Worm (Caenorhabditis elegans) whole organism, L4 larva: ENCODE data around the gene C13A2.10.

Experiments
- F10B5.3 ChIP-seq: sonication (generic microtip); optimal IDR thresholded peaks from 2 replicates; lab custom pipeline; 2016; ENCODE audit warnings: mild to moderate bottlenecking, missing genetic modification characterization, missing compliant biosample characterization
- F26F4.8 ChIP-seq: fragments of 200-800 bp; sonication (Bioruptor generic); conservative IDR thresholded peaks from 2 replicates; pipeline ENCODE4 v1.3.6; 2022; ENCODE audit warnings: missing genetic modification characterization, missing compliant biosample characterization
- F37D6.2 ChIP-seq: sonication (generic microtip); optimal IDR thresholded peaks from 2 replicates; lab custom pipeline; 2016; ENCODE audit warnings: mild to moderate bottlenecking, missing genetic modification characterization, missing compliant biosample characterization
- F49E8.2 ChIP-seq: sonication (generic microtip); optimal IDR thresholded peaks from 2 replicates; lab custom pipeline; 2016; ENCODE audit warnings: missing compliant biosample characterization, mild to moderate bottlenecking, missing genetic modification characterization, borderline replicate concordance
- Y105C5A.15 ChIP-seq: fragments of 200-800 bp; sonication (Bioruptor generic); IDR thresholded peaks from 2 replicates; pipeline ENCODE4 v1.3.6; 2022; ENCODE audit warnings: missing genetic modification characterization, missing compliant biosample characterization
- Y5F2A.4 ChIP-seq: fragments of 200-800 bp; sonication (Bioruptor generic); optimal IDR thresholded peaks from 2 replicates; lab custom pipeline; 2018; ENCODE audit warnings: mild to moderate bottlenecking, missing genetic modification characterization, missing compliant biosample characterization
- ZK337.2 ChIP-seq: fragments of 200-800 bp; sonication (Bioruptor generic); IDR thresholded peaks from 2 replicates; pipeline ENCODE4 v1.3.6; 2022; ENCODE audit warnings: missing genetic modification reagents, missing genetic modification characterization, missing compliant biosample characterization
- aly-2 ChIP-seq: sonication (generic microtip); optimal IDR thresholded peaks from 2 replicates; lab custom pipeline; 2018; ENCODE audit warnings: missing biosample characterization, missing genetic modification characterization
- attf-4 ChIP-seq: sonication (generic microtip); optimal IDR thresholded peaks from 3 replicates; lab custom pipeline; 2017; ENCODE audit warnings: missing biosample characterization, missing genetic modification characterization
- ceh-20 ChIP-seq: fragments of 200-800 bp; sonication (Bioruptor generic); IDR thresholded peaks from 2 replicates; pipeline ENCODE4 v1.3.6; 2022; ENCODE audit warnings: missing genetic modification reagents, missing genetic modification characterization, missing compliant biosample characterization
- ceh-82 ChIP-seq: sonication (generic microtip); optimal IDR thresholded peaks from 2 replicates; lab custom pipeline; 2017; ENCODE audit warnings: missing biosample characterization, missing genetic modification characterization
- daf-16 ChIP-seq, 3 experiments: sonication (generic microtip); optimal IDR thresholded peaks; 2 replicates each; lab custom pipeline; 2016 to 2017; ENCODE audit warnings: missing genetic modification characterization in 3 of 3, missing genetic modification reagents in 3 of 3, mild to moderate bottlenecking in 2 of 3, missing compliant biosample characterization in 2 of 3, missing biosample characterization in 1 of 3, moderate library complexity in 1 of 3
- daf-19 ChIP-seq: fragments of 200-800 bp; sonication (Bioruptor generic); conservative IDR thresholded peaks from 2 replicates; pipeline ENCODE4 v1.3.6; 2022; ENCODE audit warnings: missing genetic modification characterization, missing compliant biosample characterization
- dmd-8 ChIP-seq: fragments of 200-800 bp; sonication (Bioruptor generic); IDR thresholded peaks from 2 replicates; pipeline ENCODE4 v1.3.6; 2022; ENCODE audit warnings: missing genetic modification characterization, missing compliant biosample characterization
- fkh-10 ChIP-seq: fragments of 150-350 bp; optimal IDR thresholded peaks from 2 replicates; lab custom pipeline; 2014; ENCODE audit warnings: missing biosample characterization, missing genetic modification reagents, missing genetic modification characterization
- gei-8 ChIP-seq: fragments of 200-800 bp; sonication (Bioruptor generic); optimal IDR thresholded peaks from 2 replicates; lab custom pipeline; 2018; ENCODE audit warnings: mild to moderate bottlenecking, missing genetic modification characterization, missing compliant biosample characterization
- hif-1 ChIP-seq, 2 experiments: sonication (generic microtip); optimal IDR thresholded peaks; 2 replicates each; lab custom pipeline; 2016 to 2017; ENCODE audit warnings: missing compliant biosample characterization in 2 of 2, missing genetic modification characterization in 2 of 2, missing genetic modification reagents in 2 of 2, missing genotype in 2 of 2, mild to moderate bottlenecking in 1 of 2
- hlh-11 ChIP-seq: fragments of 200-800 bp; sonication (Bioruptor generic); optimal IDR thresholded peaks from 2 replicates; lab custom pipeline; 2018; ENCODE audit warnings: mild to moderate bottlenecking, missing genetic modification characterization, missing compliant biosample characterization
- hlh-30 ChIP-seq: sonication (generic microtip); optimal IDR thresholded peaks from 2 replicates; lab custom pipeline; 2017; ENCODE audit warnings: antibody characterized with exemption, mild to moderate bottlenecking, missing genetic modification characterization, missing compliant biosample characterization; ENCODE audit not compliant: insufficient read depth
- hmg-1.1 ChIP-seq: fragments of 200-800 bp; sonication (Bioruptor generic); IDR thresholded peaks from 2 replicates; pipeline ENCODE4 v1.3.6; 2022; ENCODE audit warnings: missing genetic modification reagents, missing genetic modification characterization, missing compliant biosample characterization
- lin-13 ChIP-seq: fragments of 150-350 bp; optimal IDR thresholded peaks from 2 replicates; lab custom pipeline; 2014; ENCODE audit warnings: missing biosample characterization, missing genetic modification reagents, missing genetic modification characterization
- lin-15B ChIP-seq: fragments of 150-350 bp; sonication (generic microtip); optimal IDR thresholded peaks from 3 replicates; lab custom pipeline; 2014; ENCODE audit warnings: missing biosample characterization, missing genetic modification characterization
- lir-3 ChIP-seq: sonication (generic microtip); optimal IDR thresholded peaks from 2 replicates; lab custom pipeline; 2016; ENCODE audit warnings: mild to moderate bottlenecking, missing genetic modification characterization, missing compliant biosample characterization
- lsy-2 ChIP-seq, 2 experiments: fragments of 150-350 bp in 1 of 2; sonication (generic microtip) in 1 of 2; optimal IDR thresholded peaks; 2 replicates each; lab custom pipeline; 2014 to 2017; ENCODE audit warnings: missing biosample characterization in 2 of 2, missing genetic modification characterization in 2 of 2
- madf-5 ChIP-seq, 2 experiments: fragments of 200-800 bp; sonication (Bioruptor generic); IDR thresholded peaks; 2 replicates each; pipeline ENCODE4 v1.3.6; 2022; ENCODE audit warnings: missing compliant biosample characterization in 2 of 2, missing genetic modification characterization in 2 of 2
- mep-1 ChIP-seq: fragments of 150-350 bp; sonication (generic microtip); optimal IDR thresholded peaks from 3 replicates; lab custom pipeline; 2014; ENCODE audit warnings: missing biosample characterization, missing genetic modification characterization
- mes-2 ChIP-seq: sonication (generic microtip); optimal IDR thresholded peaks from 2 replicates; lab custom pipeline; 2016; ENCODE audit warnings: missing genotype, mild to moderate bottlenecking, missing genetic modification characterization, missing compliant biosample characterization; ENCODE audit not compliant: poor library complexity, severe bottlenecking
- mxl-3 ChIP-seq: fragments of 200-800 bp; sonication (Bioruptor generic); optimal IDR thresholded peaks from 2 replicates; lab custom pipeline; 2018; ENCODE audit warnings: mild to moderate bottlenecking, missing genetic modification characterization, missing compliant biosample characterization
- nhr-102 ChIP-seq: sonication (generic microtip); optimal IDR thresholded peaks from 2 replicates; lab custom pipeline; 2016; ENCODE audit warnings: mild to moderate bottlenecking, missing genetic modification characterization, moderate library complexity, missing compliant biosample characterization
- nhr-41 ChIP-seq: fragments of 200-800 bp; sonication (Bioruptor generic); IDR thresholded peaks from 2 replicates; pipeline ENCODE4 v1.3.6; 2022; ENCODE audit warnings: missing genetic modification reagents, missing genetic modification characterization, missing compliant biosample characterization
- saeg-2 ChIP-seq: fragments of 200-800 bp; sonication (Bioruptor generic); IDR thresholded peaks from 2 replicates; pipeline ENCODE4 v1.3.6; 2022; ENCODE audit warnings: missing genetic modification reagents, missing genetic modification characterization, missing compliant biosample characterization
- set-16 ChIP-seq: fragments of 200-800 bp; sonication (Bioruptor generic); IDR thresholded peaks from 2 replicates; pipeline ENCODE4 v1.3.6; 2022; ENCODE audit warnings: missing genetic modification reagents, missing genetic modification characterization, missing compliant biosample characterization
- unc-62 ChIP-seq, 3 experiments: fragments of 150-350 bp in 1 of 3; sonication (generic microtip); optimal IDR thresholded peaks in 2 of 3; peaks in 1 of 3; 1 replicate in 1 of 3; 2 replicates in 2 of 3; lab custom pipeline; 2014 to 2017; ENCODE audit warnings: missing biosample characterization in 3 of 3, missing genetic modification characterization in 3 of 3, missing genetic modification reagents in 3 of 3, missing genotype in 1 of 3
- zag-1 ChIP-seq: fragments of 150-350 bp; optimal IDR thresholded peaks from 2 replicates; lab custom pipeline; 2014; ENCODE audit warnings: missing biosample characterization, missing genetic modification characterization
- zfp-2 ChIP-seq: sonication (generic microtip); optimal IDR thresholded peaks from 2 replicates; lab custom pipeline; 2016; ENCODE audit warnings: mild to moderate bottlenecking, missing genetic modification characterization, missing compliant biosample characterization
- zip-2 ChIP-seq: fragments of 150-350 bp; optimal IDR thresholded peaks from 2 replicates; lab custom pipeline; 2014; ENCODE audit warnings: missing biosample characterization, missing genetic modification characterization
- ztf-7 ChIP-seq: fragments of 150-350 bp; optimal IDR thresholded peaks from 2 replicates; lab custom pipeline; 2014; ENCODE audit warnings: missing biosample characterization, missing genetic modification characterization

C13A2.10 gene

ce11 chrV:7274992-7275391 is at the start of gene C13A2.10:
Gene C13A2.10, minus strand, starts transcription at chrV:7275092.
- TF ChIP-seq F37D6.2, result no peak

ce11 chrV:7321915-7322314 is 47.0 kb upstream of the C13A2.10 start, which contains the start of gene F10G2.10:
Gene F10G2.10, plus strand, starts transcription at chrV:7322215.
- no peak for TF ChIP-seq zag-1
- TF ChIP-seq nhr-102 (tag; lab: Kevin White, UChicago), result no peak
- TF ChIP-seq mxl-3 (GFP tag; lab: Kevin White, UChicago), result no peak
- TF ChIP-seq Y105C5A.15 (GFP tag; lab: Robert Waterston, UW), result no peak
- TF ChIP-seq lin-13 (GFP tag; lab: Kevin White, UChicago), result no peak
- no peak for TF ChIP-seq daf-16 (GFP tag; optimal IDR thresholded peaks at IDR 0.05; lab: Kevin White, UChicago)
- no peak for TF ChIP-seq daf-16 (tag; optimal IDR thresholded peaks at IDR 0.05; lab: Kevin White, UChicago)
- TF ChIP-seq F26F4.8, result no peak
- TF ChIP-seq unc-62 (GFP tag; optimal IDR thresholded peaks at IDR 0.05 in 1 of 2; lab: Kevin White, UChicago), result peak in 1 of 2 experiments; percentile 39
- no peak for TF ChIP-seq unc-62 (tag; optimal IDR thresholded peaks at IDR 0.05; lab: Kevin White, UChicago)
- TF ChIP-seq dmd-8 (GFP tag; lab: Robert Waterston, UW), result no peak

ce11 chrV:7320909-7321308 is 46.0 kb upstream of the C13A2.10 start, which contains the start of gene lmd-4:
Gene lmd-4, minus strand, starts transcription at chrV:7321009.
- TF ChIP-seq hmg-1.1, result no peak
- no peak for TF ChIP-seq set-16
- no peak for TF ChIP-seq lir-3 (tag; lab: Kevin White, UChicago)
- TF ChIP-seq nhr-41 (GFP tag; lab: Robert Waterston, UW), result no peak
- no peak for TF ChIP-seq ztf-7 (tag; lab: Kevin White, UChicago)
- no peak for TF ChIP-seq zip-2 (tag; lab: Kevin White, UChicago)
- no peak for TF ChIP-seq F49E8.2 (tag; lab: Kevin White, UChicago)
- no peak for TF ChIP-seq ceh-20 (GFP tag; lab: Robert Waterston, UW)
- no peak for TF ChIP-seq hif-1 (tag; optimal IDR thresholded peaks at IDR 0.05; lab: Kevin White, UChicago)
- no peak for TF ChIP-seq attf-4
- no peak for TF ChIP-seq F37D6.2
- TF ChIP-seq hlh-11, result no peak
- no peak for TF ChIP-seq saeg-2 (GFP tag; lab: Robert Waterston, UW)
- TF ChIP-seq aly-2 (tag; lab: Kevin White, UChicago), result no peak

- TF ChIP-seq gei-8 (GFP tag; lab: Kevin White, UChicago) (no peak), zfp-2 (tag; lab: Kevin White, UChicago) (no peak), fkh-10 (no peak), ZK337.2 (GFP tag; lab: Robert Waterston, UW) (no peak), lsy-2 (tag; optimal IDR thresholded peaks at IDR 0.05; lab: Kevin White, UChicago) (no peak), F10B5.3 (tag; lab: Kevin White, UChicago) (no peak), mep-1 (no peak), madf-5 (GFP tag; IDR thresholded peaks at IDR 0.05; lab: Robert Waterston, UW) (no peak), daf-19 (no peak), lin-15B (tag; lab: Kevin White, UChicago) (no peak), ceh-82 (tag; lab: Kevin White, UChicago) (no peak), Y5F2A.4 (GFP tag; lab: Kevin White, UChicago) (no peak), set-16 (no peak), mes-2 (no peak), hlh-30 (tag; lab: Kevin White, UChicago) (no peak)
Observed at ce11 chrV:7313233-7313632, 38.3 kb upstream of the C13A2.10 start, which contains the start of gene srx-6. Gene srx-6, minus strand, starts transcription at chrV:7313333.
